Fruit fly (Drosophila melanogaster): Measurements from ENCODE around the gene CG8219.

Gene CG8219

dm6 chr3L:6181776-6182175 lies 18.5 kb upstream of the CG8219 start, which contains the start of gene CG10274 (continued):
- no peak for TF ChIP-seq CG11093 (GFP tag; IDR thresholded peaks at IDR 0.05)
- TF ChIP-seq CG17361 (GFP tag; IDR thresholded peaks at IDR 0.05), result no peak; the same call in 1 of the 3 replicates
- TF ChIP-seq fd96Cb (tag; optimal IDR thresholded peaks at IDR 0.05), result peak; percentile 65
- peak; percentile 57 for TF ChIP-seq CG7556 (GFP tag; optimal IDR thresholded peaks at IDR 0.05)
- TF ChIP-seq Chrac-16 (GFP tag; optimal IDR thresholded peaks at IDR 0.05), result peak; percentile 85
- TF ChIP-seq CG17912 (GFP tag; optimal IDR thresholded peaks at IDR 0.05), result no peak
- TF ChIP-seq CG6791 (GFP tag; IDR thresholded peaks at IDR 0.05; ENCODE audit: partially characterized antibody), result no peak

- peak; percentile 70 for TF ChIP-seq Jarid2 (GFP tag; optimal IDR thresholded peaks at IDR 0.05)
- TF ChIP-seq CG12391 (tag; optimal IDR thresholded peaks at IDR 0.05), result peak; percentile 92
- TF ChIP-seq CG15011 (GFP tag; optimal IDR thresholded peaks at IDR 0.05), result no peak
- TF ChIP-seq CG30431 (GFP tag; optimal IDR thresholded peaks at IDR 0.05), result peak; percentile 79
- peak; percentile 85 for TF ChIP-seq pho (GFP tag; optimal IDR thresholded peaks at IDR 0.05)
- TF ChIP-seq CG7556 (GFP tag; optimal IDR thresholded peaks at IDR 0.05), result peak; percentile 81
- TF ChIP-seq CG9876 (GFP tag; optimal IDR thresholded peaks at IDR 0.05), result peak; percentile 78
- peak; percentile 65 for TF ChIP-seq CG3163 (GFP tag; optimal IDR thresholded peaks at IDR 0.05)
- peak; percentile 68 for TF ChIP-seq fru (optimal IDR thresholded peaks at IDR 0.05)
- peak; percentile 91 for TF ChIP-seq NfI (GFP tag; optimal IDR thresholded peaks at IDR 0.05)
- peak; percentile 83 for TF ChIP-seq Dip3 (GFP tag; optimal IDR thresholded peaks at IDR 0.05)
- TF ChIP-seq corto (GFP tag; optimal IDR thresholded peaks at IDR 0.05), result no peak
- peak; percentile 89 for TF ChIP-seq Mrtf (GFP tag; IDR thresholded peaks at IDR 0.05)
- peak; percentile 88 for TF ChIP-seq CG1602 (GFP tag; optimal IDR thresholded peaks at IDR 0.05)
- TF ChIP-seq CG6765 (GFP tag; optimal IDR thresholded peaks at IDR 0.05), result peak; percentile 81
- TF ChIP-seq Fer1 (GFP tag; optimal IDR thresholded peaks at IDR 0.05), result peak; percentile 87
- TF ChIP-seq BEAF-32 (GFP tag; optimal IDR thresholded peaks at IDR 0.05), result peak; percentile 43
- peak; percentile 85 for TF ChIP-seq Sox100B (GFP tag; optimal IDR thresholded peaks at IDR 0.05)
- peak; percentile 74 for TF ChIP-seq CG14710 (tag; optimal IDR thresholded peaks at IDR 0.05)
- peak; percentile 59; the same call in 1 of the 2 replicates for TF ChIP-seq Bgb (GFP tag; IDR thresholded peaks at IDR 0.05; ENCODE audit: partially characterized antibody)
- peak; percentile 81 for TF ChIP-seq pzg (GFP tag; optimal IDR thresholded peaks at IDR 0.05)
- no peak for TF ChIP-seq pros (GFP tag; optimal IDR thresholded peaks at IDR 0.05)
- peak; percentile 88 for TF ChIP-seq CG8944 (GFP tag; optimal IDR thresholded peaks at IDR 0.05)
- TF ChIP-seq CG10321 (GFP tag; IDR thresholded peaks at IDR 0.05), result peak; percentile 65
- peak; percentile 73 for TF ChIP-seq dimm (GFP tag; IDR thresholded peaks at IDR 0.05)
- TF ChIP-seq CG13287 (GFP tag; IDR thresholded peaks at IDR 0.05; ENCODE audit: partially characterized antibody), result peak; percentile 79
- TF ChIP-seq CG12155 (GFP tag; optimal IDR thresholded peaks at IDR 0.05), result peak; percentile 100
- peak; percentile 82 for TF ChIP-seq CG14050 (GFP tag; IDR thresholded peaks at IDR 0.05)
- TF ChIP-seq ken (GFP tag; IDR thresholded peaks at IDR 0.05), result peak; percentile 90
- TF ChIP-seq bowl (GFP tag; IDR thresholded peaks at IDR 0.05), result peak; percentile 88
- peak; percentile 61 for TF ChIP-seq CG7928 (GFP tag; optimal IDR thresholded peaks at IDR 0.05)
- TF ChIP-seq esg (GFP tag; conservative IDR thresholded peaks at IDR 0.05), result peak; percentile 84
- peak; percentile 81 for TF ChIP-seq CG9215 (GFP tag; IDR thresholded peaks at IDR 0.05)
- TF ChIP-seq CG2202 (tag; optimal IDR thresholded peaks at IDR 0.05), result peak; percentile 75
- TF ChIP-seq grau (tag; optimal IDR thresholded peaks at IDR 0.05), result peak; percentile 85
- TF ChIP-seq CG3065 (GFP tag; optimal IDR thresholded peaks at IDR 0.05), result peak; percentile 90
- no peak for TF ChIP-seq odd (GFP tag; optimal IDR thresholded peaks at IDR 0.05)
- TF ChIP-seq CG17802 (tag; optimal IDR thresholded peaks at IDR 0.05), result peak; percentile 60
- TF ChIP-seq chn (GFP tag; optimal IDR thresholded peaks at IDR 0.05), result peak; percentile 96
- TF ChIP-seq CG15479 (GFP tag; optimal IDR thresholded peaks at IDR 0.05), result peak; percentile 31
- TF ChIP-seq Dbx (GFP tag; IDR thresholded peaks at IDR 0.05), result peak; percentile 90
- TF ChIP-seq Rfx (GFP tag; IDR thresholded peaks at IDR 0.05), result peak; percentile 97
- TF ChIP-seq org-1 (GFP tag; optimal IDR thresholded peaks at IDR 0.05), result peak; percentile 63
Observed at dm6 chr3L:6184884-6185438, 15.3 kb upstream of the CG8219 start, which contains the start of the genes D19B and CG43293. Gene D19B, minus strand, starts transcription at chr3L:6184920. Gene CG43293, plus strand, starts transcription at chr3L:6185189.
